Worm (Caenorhabditis elegans) whole organism, L3 larva: Measurements from ENCODE around the gene hrde-2.

ENCODE experiments used
- ama-1 ChIP-seq: fragments of 150-350 bp; optimal IDR thresholded peaks from 2 replicates; lab custom pipeline; 2018
- nhr-11 ChIP-seq: fragments of 150-350 bp; optimal IDR thresholded peaks from 2 replicates; lab custom pipeline; 2014; ENCODE audit warnings: missing biosample characterization, missing genetic modification characterization
- tbx-2 ChIP-seq: sonication (generic microtip); optimal IDR thresholded peaks from 2 replicates; lab custom pipeline; 2016; ENCODE audit warnings: mild to moderate bottlenecking, missing genetic modification characterization, missing compliant biosample characterization
- ztf-11 ChIP-seq: fragments of 150-350 bp; optimal IDR thresholded peaks from 2 replicates; lab custom pipeline; 2014; ENCODE audit warnings: missing biosample characterization, missing genetic modification characterization

DNA sequence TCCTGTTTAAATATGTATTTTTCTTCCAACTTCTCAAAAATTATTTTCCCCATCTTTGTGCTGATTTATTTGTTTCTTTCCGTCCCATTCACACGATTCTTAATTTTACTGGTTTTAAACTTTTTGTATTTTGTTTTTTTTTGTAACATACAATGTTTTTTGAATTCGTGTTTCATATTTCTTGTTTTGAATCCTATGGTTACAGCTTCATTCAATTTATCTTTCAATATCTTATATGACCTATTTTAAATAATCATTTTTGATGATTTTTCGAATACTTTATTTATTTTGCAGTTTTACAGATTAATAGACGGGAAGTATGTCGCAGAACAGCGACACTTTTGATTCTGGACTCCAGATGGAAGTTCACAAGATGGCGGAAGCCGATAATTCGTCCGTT, at the start of gene hrde-2:
- TF ChIP-seq tbx-2 (no peak), ztf-11 (tag; lab: Kevin White, UChicago) (no peak), nhr-11 (tag; lab: Kevin White, UChicago) (no peak), ama-1 (lab: Kevin White, UChicago) (no peak)
